Worm (Caenorhabditis elegans): ENCODE measurements around the gene col-79.
A peak's percentile ranks its signal among the peaks of the same experiment; 100 is the strongest.

The col-79 gene

DNA sequence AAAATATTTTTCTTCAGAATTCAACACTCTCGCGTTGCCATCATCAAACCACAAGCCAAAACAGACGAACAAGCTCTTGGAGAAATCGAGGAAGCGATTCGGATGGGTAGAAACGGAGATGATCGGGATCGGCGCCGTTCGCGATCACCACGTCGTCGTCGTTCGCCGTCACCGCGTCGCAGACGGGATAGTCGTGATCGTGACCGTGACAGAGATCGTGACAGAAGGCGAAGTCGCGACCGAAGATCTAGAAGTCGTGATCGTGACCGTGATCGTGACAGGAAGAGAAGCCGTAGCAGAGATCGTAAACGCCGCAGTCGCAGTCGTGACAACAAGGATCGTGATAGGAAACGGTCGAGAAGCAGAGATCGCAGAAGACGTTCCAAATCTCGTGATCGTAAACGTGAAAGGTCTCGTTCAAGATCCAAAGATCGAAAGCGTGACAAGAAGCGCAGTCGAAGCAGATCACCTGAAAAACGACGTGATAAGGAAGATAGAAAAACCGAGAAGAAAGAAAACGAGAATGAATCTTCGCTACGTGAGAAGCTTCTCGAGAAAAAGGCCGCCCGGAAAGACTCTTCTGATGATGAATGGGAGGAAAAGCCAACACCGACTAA, 41.9 kb upstream of the col-79 start:
- TF ChIP-seq hlh-30 (tag; optimal IDR thresholded peaks at IDR 0.05; ENCODE audit: insufficient read depth) (peak; percentile 68), nhr-28 (tag; optimal IDR thresholded peaks at IDR 0.05) (peak; percentile 1), ZK337.2 (GFP tag; IDR thresholded peaks at IDR 0.05) (no peak), set-16 (GFP tag; IDR thresholded peaks at IDR 0.05) (peak; percentile 56), hlh-11 (tag; optimal IDR thresholded peaks at IDR 0.05) (peak; percentile 53), Y48G9A.11 (GFP tag; IDR thresholded peaks at IDR 0.05) (no peak), zag-1 (tag; optimal IDR thresholded peaks at IDR 0.05) (no peak), mxl-2 (GFP tag; conservative IDR thresholded peaks at IDR 0.05) (no peak), dmd-6 (GFP tag; IDR thresholded peaks at IDR 0.05) (no peak), T20F7.1 (GFP tag; optimal IDR thresholded peaks at IDR 0.05) (no peak)

DNA sequence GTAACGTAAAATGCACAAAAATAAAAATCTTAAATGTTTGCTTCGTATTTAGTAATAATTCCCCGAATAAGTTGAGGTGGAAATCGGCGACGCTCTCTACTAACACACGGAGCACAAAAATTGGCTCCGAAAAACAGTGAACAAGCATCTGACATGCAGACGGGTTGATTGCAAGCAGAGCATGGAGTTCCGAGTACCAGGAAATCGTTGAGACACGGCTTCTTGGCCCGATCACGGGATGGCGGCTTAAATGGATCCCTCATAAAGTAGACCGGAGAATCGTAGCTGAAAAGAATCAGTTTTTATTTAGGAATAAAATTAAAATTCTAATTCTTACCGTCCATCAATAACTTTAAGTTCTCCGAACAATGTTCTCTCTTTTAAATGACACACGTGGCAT, 41.1 kb upstream of the col-79 start:
- TF ChIP-seq aha-1 (tag) (peak; percentile 86), hlh-30 (tag; optimal IDR thresholded peaks at IDR 0.05; ENCODE audit: insufficient read depth) (no peak), aly-2 (tag; optimal IDR thresholded peaks at IDR 0.05) (no peak), nhr-11 (tag; optimal IDR thresholded peaks at IDR 0.05) (no peak), spr-3 (GFP tag; optimal IDR thresholded peaks at IDR 0.05) (no peak), R02D3.7 (tag; optimal IDR thresholded peaks at IDR 0.05) (no peak), F44E2.7 (GFP tag; IDR thresholded peaks at IDR 0.05) (no peak), egl-43 (GFP tag; IDR thresholded peaks at IDR 0.05) (no peak), mdl-1 (tag; optimal IDR thresholded peaks at IDR 0.05) (no peak)

DNA sequence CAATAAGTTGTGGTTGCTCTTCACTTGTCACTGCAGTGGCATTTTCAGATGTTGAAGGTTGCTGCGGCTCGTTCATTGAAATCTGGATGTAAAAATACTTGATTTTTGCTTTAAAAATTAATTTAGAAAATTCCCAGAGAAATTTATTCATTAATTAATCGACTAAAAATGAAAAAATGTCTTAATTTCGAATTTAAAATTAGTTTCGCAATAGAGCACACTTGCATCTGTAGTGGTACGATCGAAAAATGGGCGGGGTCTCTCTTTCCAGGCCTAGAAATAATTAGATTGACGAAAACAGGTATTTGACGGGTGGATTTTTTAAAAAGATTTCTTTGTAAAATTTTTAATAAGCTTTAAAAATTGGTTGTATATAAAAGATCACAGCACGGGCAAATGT, 40.7 kb upstream of the col-79 start, which contains the start of gene D2089.8:
Gene D2089.8, minus strand, starts transcription at position 84 of the 400 bp plus-strand sequence.
- TF ChIP-seq Y75B8A.6 (GFP tag; IDR thresholded peaks at IDR 0.05) = no peak
- TF ChIP-seq zfp-3 (GFP tag; conservative IDR thresholded peaks at IDR 0.05) = no peak
- TF ChIP-seq lin-38 (GFP tag; IDR thresholded peaks at IDR 0.05) = peak; percentile 88
- TF ChIP-seq ZK337.2 (GFP tag; IDR thresholded peaks at IDR 0.05) = no peak
- TF ChIP-seq dve-1 (tag; optimal IDR thresholded peaks at IDR 0.05; ENCODE audit: insufficient read depth) = no peak
- no peak for TF ChIP-seq hlh-11 (tag; optimal IDR thresholded peaks at IDR 0.05)
- no peak for TF ChIP-seq zag-1 (tag; optimal IDR thresholded peaks at IDR 0.05)
- TF ChIP-seq Y5F2A.4 (GFP tag; optimal IDR thresholded peaks at IDR 0.05) = no peak
- TF ChIP-seq lim-7 (GFP tag; IDR thresholded peaks at IDR 0.05) = no peak

DNA sequence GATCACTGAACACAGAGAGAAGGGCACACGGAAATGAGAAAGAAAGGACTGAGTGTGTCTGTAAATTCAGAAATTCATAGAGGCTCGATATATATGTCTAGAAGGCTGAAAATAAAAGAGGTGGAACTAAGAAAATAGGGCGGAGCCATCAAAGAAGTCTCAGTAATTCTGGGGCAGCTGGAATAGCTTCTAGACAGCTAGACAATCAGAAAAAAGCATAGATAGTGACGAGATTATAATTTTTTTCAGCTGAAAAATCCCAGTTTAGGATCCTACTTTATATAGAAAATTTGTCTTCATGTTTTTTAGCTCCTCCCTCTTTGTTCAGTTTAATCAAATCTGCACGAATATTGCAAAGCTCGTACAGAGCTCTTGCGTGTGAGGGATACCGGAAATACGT, 38.4 kb upstream of the col-79 start, which contains the start of gene D2089.3:
Gene D2089.3, minus strand, starts transcription at position 101 of the 400 bp plus-strand sequence.
- TF ChIP-seq aha-1 (tag) (peak; percentile 66), cey-2 (tag; optimal IDR thresholded peaks at IDR 0.05; ENCODE audit: borderline replicate concordance, insufficient read depth) (no peak)

DNA sequence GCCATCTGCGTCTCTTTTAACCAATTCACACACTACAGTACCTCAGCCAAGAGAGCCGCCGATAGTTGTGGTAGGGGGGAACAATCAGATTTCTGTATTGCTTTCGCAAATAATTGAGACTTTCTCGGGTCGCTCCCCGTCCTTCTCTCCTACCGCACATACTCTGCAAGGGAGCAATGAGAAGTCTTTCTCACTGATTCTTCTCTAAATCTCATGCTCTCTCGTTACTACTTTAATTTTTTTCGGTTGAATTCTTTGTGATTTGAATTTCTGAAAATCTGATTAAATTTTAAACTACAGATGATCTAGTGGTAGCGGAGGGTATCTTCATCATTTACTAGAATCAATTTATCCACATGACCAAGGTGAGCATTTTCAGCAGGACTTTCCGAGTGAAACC, 28.1 kb upstream of the col-79 start, which contains the start of gene ptb-1:
Gene ptb-1, plus strand, starts transcription at position 301 of the 400 bp plus-strand sequence.
- TF ChIP-seq nhr-11 (tag; optimal IDR thresholded peaks at IDR 0.05) = no peak
- TF ChIP-seq spr-1 (tag; optimal IDR thresholded peaks at IDR 0.05) = no peak
- TF ChIP-seq lin-1 (GFP tag; IDR thresholded peaks at IDR 0.05) = no peak
- no peak for TF ChIP-seq zfp-2 (tag; optimal IDR thresholded peaks at IDR 0.05)
- TF ChIP-seq lin-15B (tag; optimal IDR thresholded peaks at IDR 0.05) = no peak
- TF ChIP-seq sdz-12 (GFP tag; optimal IDR thresholded peaks at IDR 0.05) = no peak
- no peak for TF ChIP-seq ces-1 (GFP tag; optimal IDR thresholded peaks at IDR 0.05)
- TF ChIP-seq ceh-44 (GFP tag; IDR thresholded peaks at IDR 0.05) = no peak
- no peak for TF ChIP-seq dmd-8 (GFP tag; IDR thresholded peaks at IDR 0.05)
- no peak for TF ChIP-seq madf-9 (GFP tag; conservative IDR thresholded peaks at IDR 0.05)
- no peak for TF ChIP-seq snpc-4 (tag; optimal IDR thresholded peaks at IDR 0.05)
- TF ChIP-seq ceh-28 (tag; optimal IDR thresholded peaks at IDR 0.05) = no peak
- TF ChIP-seq nhr-48 (tag; optimal IDR thresholded peaks at IDR 0.05) = no peak
- no peak for TF ChIP-seq fkh-10 (GFP tag; optimal IDR thresholded peaks at IDR 0.05)
- no peak for TF ChIP-seq mdt-29 (GFP tag; IDR thresholded peaks at IDR 0.05)
- no peak for TF ChIP-seq unc-62 (GFP tag; optimal IDR thresholded peaks at IDR 0.05 in 1 of 2)
- TF ChIP-seq unc-62 (tag; optimal IDR thresholded peaks at IDR 0.05) = no peak
- TF ChIP-seq hif-1 (tag; optimal IDR thresholded peaks at IDR 0.05) = no peak
